Fruit fly (Drosophila melanogaster): ENCODE measurements around the gene qua.

The qua gene

DNA sequence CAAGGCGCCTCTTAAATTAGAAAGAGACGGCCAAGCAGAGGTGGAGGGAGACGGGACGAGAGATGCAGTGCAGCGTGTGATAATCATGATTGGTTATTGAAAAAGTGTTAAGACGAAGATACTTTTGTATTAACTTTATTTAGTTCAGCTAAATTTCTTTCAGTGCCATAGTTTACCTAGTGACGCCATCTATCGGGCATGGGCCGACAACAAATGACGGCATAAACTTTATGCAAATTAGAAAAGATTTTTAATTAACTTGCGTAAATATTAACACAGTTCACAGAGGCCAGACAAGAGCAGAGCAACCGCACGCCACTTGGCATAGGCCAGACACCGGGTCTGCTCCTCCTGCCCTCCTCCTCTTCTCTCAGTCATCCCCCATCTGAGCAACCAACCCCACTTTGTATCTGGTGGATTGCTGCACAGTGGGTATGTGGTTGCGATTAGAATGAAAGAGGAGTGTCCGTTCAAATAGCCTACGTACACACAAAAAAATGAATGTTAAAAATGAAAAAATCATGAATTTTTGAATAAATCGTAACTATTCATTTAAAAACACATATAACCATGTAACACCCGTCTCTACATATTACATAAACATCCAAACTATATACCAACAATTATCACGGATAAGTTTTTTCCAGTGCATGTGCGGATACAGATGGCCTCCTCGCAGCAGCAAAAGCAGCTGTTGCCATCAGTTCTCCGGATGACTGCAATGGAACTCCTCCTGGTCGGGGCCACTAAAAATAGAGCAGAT, 30.9 kb downstream of the qua start (continued):
- peak; percentile 72 for TF ChIP-seq NC2β (GFP tag; optimal IDR thresholded peaks at IDR 0.05)
- peak; percentile 49 for TF ChIP-seq dm (GFP tag; optimal IDR thresholded peaks at IDR 0.05)
- TF ChIP-seq MESR4 (GFP tag; optimal IDR thresholded peaks at IDR 0.05): no peak
- peak; percentile 33 for TF ChIP-seq Mad (GFP tag; optimal IDR thresholded peaks at IDR 0.05)
- peak; percentile 46; the same call in 1 of the 2 replicates for TF ChIP-seq ro (GFP tag; IDR thresholded peaks at IDR 0.05)
- TF ChIP-seq ato (GFP tag; IDR thresholded peaks at IDR 0.05; ENCODE audit: partially characterized antibody): no peak
- TF ChIP-seq Fer3 (tag; optimal IDR thresholded peaks at IDR 0.05): peak; percentile 76
- peak; percentile 78 for TF ChIP-seq Xbp1 (GFP tag; optimal IDR thresholded peaks at IDR 0.05)
- TF ChIP-seq Aef1 (GFP tag; IDR thresholded peaks at IDR 0.05): peak; percentile 70; the same call in 2 of the 3 replicates
- peak; percentile 58 for TF ChIP-seq CG3407 (GFP tag; optimal IDR thresholded peaks at IDR 0.05)
- TF ChIP-seq br (optimal IDR thresholded peaks at IDR 0.05): no peak
- peak; percentile 81 for TF ChIP-seq CG30403 (GFP tag; optimal IDR thresholded peaks at IDR 0.05)
- peak; percentile 81 for TF ChIP-seq ind (GFP tag; optimal IDR thresholded peaks at IDR 0.05)
- peak; percentile 87 for TF ChIP-seq fd96Cb (tag; optimal IDR thresholded peaks at IDR 0.05)
- TF ChIP-seq Six4 (GFP tag; optimal IDR thresholded peaks at IDR 0.05): peak; percentile 84
- TF ChIP-seq Ets97D (GFP tag; optimal IDR thresholded peaks at IDR 0.05): peak; percentile 59
- TF ChIP-seq CG33557 (GFP tag; optimal IDR thresholded peaks at IDR 0.05): peak; percentile 60
- peak; percentile 48; the same call in 1 of the 3 replicates for TF ChIP-seq CG11560 (tag; IDR thresholded peaks at IDR 0.05)
- TF ChIP-seq CG2116 (GFP tag; optimal IDR thresholded peaks at IDR 0.05): peak; percentile 30
- TF ChIP-seq CG4404 (GFP tag; IDR thresholded peaks at IDR 0.05): peak; percentile 63
- peak; percentile 72 for TF ChIP-seq CG32532 (GFP tag; IDR thresholded peaks at IDR 0.05)
- no peak for TF ChIP-seq Dp (GFP tag; optimal IDR thresholded peaks at IDR 0.05)
- TF ChIP-seq da (GFP tag; optimal IDR thresholded peaks at IDR 0.05): peak; percentile 94
- TF ChIP-seq CG33213 (GFP tag; optimal IDR thresholded peaks at IDR 0.05): peak; percentile 70
- TF ChIP-seq Lhr (GFP tag; optimal IDR thresholded peaks at IDR 0.05): peak; percentile 41
- peak; percentile 81 for TF ChIP-seq CG15269 (tag; optimal IDR thresholded peaks at IDR 0.05)
- peak; percentile 7 for TF ChIP-seq CG10565 (GFP tag; optimal IDR thresholded peaks at IDR 0.05)
- TF ChIP-seq CG17568 (GFP tag; optimal IDR thresholded peaks at IDR 0.05): peak; percentile 68
- peak; percentile 21 for TF ChIP-seq CG14965 (GFP tag; optimal IDR thresholded peaks at IDR 0.05; ENCODE audit: borderline replicate concordance)
- TF ChIP-seq Trl (optimal IDR thresholded peaks at IDR 0.05): no peak
- peak; percentile 66 for TF ChIP-seq Trl (GFP tag; optimal IDR thresholded peaks at IDR 0.05)
- no peak for TF ChIP-seq CG6791 (GFP tag; IDR thresholded peaks at IDR 0.05; ENCODE audit: partially characterized antibody)
- TF ChIP-seq Oli (tag; optimal IDR thresholded peaks at IDR 0.05): peak; percentile 82
- TF ChIP-seq Med (GFP tag): peak; percentile 93
- peak; percentile 89 for TF ChIP-seq CG10979 (tag; optimal IDR thresholded peaks at IDR 0.05)
- peak; percentile 74 for TF ChIP-seq crc (GFP tag; optimal IDR thresholded peaks at IDR 0.05)
- peak; percentile 74; the same call in 2 of the 3 replicates for TF ChIP-seq CG3726 (GFP tag; IDR thresholded peaks at IDR 0.05)
- peak; percentile 70 for TF ChIP-seq repo (GFP tag; optimal IDR thresholded peaks at IDR 0.05)
- TF ChIP-seq CG18262 (tag; optimal IDR thresholded peaks at IDR 0.05): peak; percentile 88
- no peak for TF ChIP-seq Opbp (GFP tag; IDR thresholded peaks at IDR 0.05; ENCODE audit: partially characterized antibody)
- TF ChIP-seq CG17361 (GFP tag; IDR thresholded peaks at IDR 0.05): no peak; the same call in 1 of the 3 replicates
- no peak for TF ChIP-seq Scr (GFP tag; IDR thresholded peaks at IDR 0.05; ENCODE audit: partially characterized antibody)
- no peak for TF ChIP-seq CG10147 (GFP tag; optimal IDR thresholded peaks at IDR 0.05)
- no peak for TF ChIP-seq CG1832 (GFP tag; optimal IDR thresholded peaks at IDR 0.05)
- TF ChIP-seq CG6272 (GFP tag; IDR thresholded peaks at IDR 0.05): peak; percentile 30; the same call in 1 of the 2 replicates
- peak; percentile 75 for TF ChIP-seq CG3281 (GFP tag; optimal IDR thresholded peaks at IDR 0.05)
- no peak for TF ChIP-seq Dip2 (GFP tag; IDR thresholded peaks at IDR 0.05)
- no peak for TF ChIP-seq z (GFP tag; IDR thresholded peaks at IDR 0.05)
- TF ChIP-seq Sox100B (GFP tag; optimal IDR thresholded peaks at IDR 0.05): peak; percentile 79
